Fruit fly (Drosophila melanogaster) whole organism, embryonic: Measurements from ENCODE around the gene wb.

Source experiments
- Adf1 ChIP-seq: fragments of 200-800 bp; sonication (Bioruptor generic); IDR thresholded peaks from 2 replicates; pipeline ENCODE4 v1.3.6; 2022; ENCODE audit warnings: missing biosample characterization, missing genetic modification characterization
- Atf3 ChIP-seq: fragments of 200-800 bp; sonication (Bioruptor generic); optimal IDR thresholded peaks from 3 replicates; lab custom pipeline; 2016; ENCODE audit warnings: missing biosample characterization, missing genetic modification characterization
- B-H1 ChIP-seq: fragments of 200-800 bp; sonication (Bioruptor generic); IDR thresholded peaks from 3 replicates; pipeline ENCODE4 v1.3.6; 2022; ENCODE audit warnings: missing biosample characterization, missing genetic modification characterization
- CG10274 ChIP-seq: fragments of 200-800 bp; sonication (Bioruptor generic); optimal IDR thresholded peaks from 3 replicates; lab custom pipeline; 2017; ENCODE audit warnings: missing biosample characterization, mild to moderate bottlenecking, missing genetic modification characterization
- CG10654 ChIP-seq: fragments of 200-800 bp; sonication (Bioruptor generic); optimal IDR thresholded peaks from 2 replicates; lab custom pipeline; 2016; ENCODE audit warnings: missing biosample characterization, missing genetic modification characterization
- CG11247 ChIP-seq: fragments of 200-800 bp; sonication (Bioruptor generic); IDR thresholded peaks from 2 replicates; pipeline ENCODE4 v1.3.6; 2022; ENCODE audit warnings: missing biosample characterization, missing genetic modification characterization
- CG12104 ChIP-seq: fragments of 200-800 bp; sonication (Bioruptor generic); optimal IDR thresholded peaks from 3 replicates; lab custom pipeline; 2016; ENCODE audit warnings: missing biosample characterization, missing genetic modification characterization
- CG13287 ChIP-seq: fragments of 200-800 bp; sonication (Bioruptor generic); IDR thresholded peaks from 2 replicates; pipeline ENCODE4 v1.3.6; 2022; ENCODE audit warnings: missing biosample characterization, missing genetic modification characterization; ENCODE audit not compliant: partially characterized antibody
- CG13296 ChIP-seq: fragments of 200-800 bp; sonication (Bioruptor generic); optimal IDR thresholded peaks from 3 replicates; lab custom pipeline; 2018; ENCODE audit warnings: missing biosample characterization, mild to moderate bottlenecking, missing genetic modification characterization
- CG1529 ChIP-seq: fragments of 200-800 bp; sonication (Bioruptor generic); optimal IDR thresholded peaks from 3 replicates; lab custom pipeline; 2018; ENCODE audit warnings: missing biosample characterization, missing genetic modification characterization
- CG16779 ChIP-seq: fragments of 200-800 bp; sonication (Bioruptor generic); IDR thresholded peaks from 2 replicates; pipeline ENCODE4 v1.3.6; 2022; ENCODE audit warnings: missing biosample characterization, missing genetic modification characterization
- CG17186 ChIP-seq: fragments of 200-800 bp; sonication (Bioruptor generic); optimal IDR thresholded peaks from 3 replicates; lab custom pipeline; 2017; ENCODE audit warnings: missing biosample characterization, missing genetic modification reagents, missing genetic modification characterization
- CG17361 ChIP-seq: fragments of 200-800 bp; sonication (Bioruptor generic); IDR thresholded peaks from 3 replicates; pipeline ENCODE4 v1.3.6; 2022; ENCODE audit warnings: missing biosample characterization, missing genetic modification characterization
- CG17385 ChIP-seq: fragments of 200-800 bp; sonication (Bioruptor generic); optimal IDR thresholded peaks from 3 replicates; lab custom pipeline; 2018; ENCODE audit warnings: missing biosample characterization, mild to moderate bottlenecking, missing genetic modification characterization
- CG17912 ChIP-seq: fragments of 200-800 bp; sonication (Bioruptor generic); optimal IDR thresholded peaks from 2 replicates; lab custom pipeline; 2018; ENCODE audit warnings: missing biosample characterization, mild to moderate bottlenecking, missing genetic modification characterization
- CG18764 ChIP-seq: fragments of 200-800 bp; sonication (Bioruptor generic); optimal IDR thresholded peaks from 3 replicates; lab custom pipeline; 2016; ENCODE audit warnings: missing biosample characterization, missing genetic modification characterization
- CG2875 ChIP-seq: fragments of 200-800 bp; sonication (Bioruptor generic); optimal IDR thresholded peaks from 2 replicates; lab custom pipeline; 2017; ENCODE audit warnings: missing biosample characterization, mild to moderate bottlenecking, missing genetic modification characterization, missing genetic modification reagents
- CG3995 ChIP-seq: fragments of 200-800 bp; sonication (Bioruptor generic); optimal IDR thresholded peaks from 3 replicates; lab custom pipeline; 2016; ENCODE audit warnings: missing biosample characterization, missing genetic modification characterization
- CG4360 ChIP-seq: fragments of 200-800 bp; sonication (Bioruptor generic); IDR thresholded peaks from 2 replicates; pipeline ENCODE4 v1.3.6; 2022; ENCODE audit warnings: missing biosample characterization, missing genetic modification characterization
- CG4820 ChIP-seq: fragments of 200-800 bp; sonication (Bioruptor generic); optimal IDR thresholded peaks from 3 replicates; lab custom pipeline; 2016; ENCODE audit warnings: missing biosample characterization, missing genetic modification characterization
- CG4854 ChIP-seq: fragments of 200-800 bp; sonication (Bioruptor generic); optimal IDR thresholded peaks from 2 replicates; lab custom pipeline; 2016; ENCODE audit warnings: missing biosample characterization, missing genetic modification characterization, inconsistent platforms
- CG6272 ChIP-seq: fragments of 200-800 bp; sonication (Bioruptor generic); IDR thresholded peaks from 2 replicates; pipeline ENCODE4 v1.3.6; 2022; ENCODE audit warnings: missing biosample characterization, missing genetic modification characterization
- Dll ChIP-seq: fragments of 200-800 bp; sonication (Bioruptor generic); IDR thresholded peaks from 4 replicates; pipeline ENCODE4 v1.3.6; 2022; ENCODE audit warnings: missing biosample characterization, missing genetic modification characterization; ENCODE audit not compliant: partially characterized antibody
- Dp ChIP-seq: fragments of 200-800 bp; sonication (Bioruptor generic); optimal IDR thresholded peaks from 2 replicates; lab custom pipeline; 2018; ENCODE audit warnings: missing biosample characterization, mild to moderate bottlenecking, missing genetic modification characterization, moderate library complexity
- Dref ChIP-seq: fragments of 200-800 bp; sonication (Bioruptor generic); IDR thresholded peaks from 2 replicates; pipeline ENCODE4 v1.3.6; 2022; ENCODE audit warnings: missing biosample characterization, missing genetic modification characterization
- Fer1 ChIP-seq: fragments of 200-800 bp; sonication (Bioruptor generic); optimal IDR thresholded peaks from 2 replicates; lab custom pipeline; 2017; ENCODE audit warnings: missing biosample characterization, mild to moderate bottlenecking, missing genetic modification characterization
- Lpt ChIP-seq: fragments of >200 bp; optimal IDR thresholded peaks from 2 replicates; lab custom pipeline; 2018; ENCODE audit warnings: missing biosample characterization, missing genetic modification characterization
- NK7.1 ChIP-seq: fragments of 200-800 bp; sonication (Bioruptor generic); optimal IDR thresholded peaks from 3 replicates; lab custom pipeline; 2016; ENCODE audit warnings: missing biosample characterization, missing genetic modification characterization
- Opbp ChIP-seq: fragments of 200-800 bp; sonication (Bioruptor generic); IDR thresholded peaks from 3 replicates; pipeline ENCODE4 v1.3.6; 2022; ENCODE audit warnings: missing biosample characterization, missing genetic modification characterization; ENCODE audit not compliant: partially characterized antibody
- Rx ChIP-seq: fragments of 200-800 bp; sonication (Bioruptor generic); IDR thresholded peaks from 2 replicates; pipeline ENCODE4 v1.3.6; 2022; ENCODE audit warnings: missing biosample characterization, missing genetic modification characterization
- bcd ChIP-seq: fragments of 200-800 bp; sonication (Bioruptor generic); optimal IDR thresholded peaks from 2 replicates; lab custom pipeline; 2017; ENCODE audit warnings: missing biosample characterization, mild to moderate bottlenecking, missing genetic modification characterization
- bsh ChIP-seq, 2 experiments: fragments of 200-800 bp; sonication (Bioruptor generic); optimal IDR thresholded peaks; 2 replicates each; lab custom pipeline; 2017 to 2018; ENCODE audit warnings: mild to moderate bottlenecking in 2 of 2, missing biosample characterization in 2 of 2, missing genetic modification characterization in 2 of 2, moderate library complexity in 1 of 2
- crc ChIP-seq: fragments of 200-800 bp; sonication (Bioruptor generic); optimal IDR thresholded peaks from 2 replicates; lab custom pipeline; 2016; ENCODE audit warnings: missing biosample characterization, missing genetic modification characterization
- en ChIP-seq: fragments of 200-800 bp; sonication (Bioruptor generic); optimal IDR thresholded peaks from 2 replicates; lab custom pipeline; 2016; ENCODE audit warnings: missing biosample characterization, missing genetic modification characterization
- gfzf ChIP-seq: fragments of 200-800 bp; sonication (Bioruptor generic); optimal IDR thresholded peaks from 2 replicates; lab custom pipeline; 2016; ENCODE audit warnings: missing biosample characterization, mild to moderate bottlenecking, missing genetic modification characterization, moderate library complexity
- gro ChIP-seq: fragments of 200-800 bp; sonication (Bioruptor generic); optimal IDR thresholded peaks from 2 replicates; lab custom pipeline; 2016; ENCODE audit warnings: missing biosample characterization, missing genetic modification characterization
- gsb-n ChIP-seq: fragments of 200-800 bp; sonication (Bioruptor generic); optimal IDR thresholded peaks from 3 replicates; lab custom pipeline; 2018; ENCODE audit warnings: missing biosample characterization, mild to moderate bottlenecking, missing genetic modification characterization
- hb ChIP-seq: fragments of 200-800 bp; sonication (Bioruptor generic); IDR thresholded peaks from 3 replicates; pipeline ENCODE4 v1.3.6; 2022; ENCODE audit warnings: missing biosample characterization, missing genetic modification characterization; ENCODE audit not compliant: partially characterized antibody
- ken ChIP-seq: fragments of 200-800 bp; sonication (Bioruptor generic); IDR thresholded peaks from 3 replicates; pipeline ENCODE4 v1.3.6; 2022; ENCODE audit warnings: missing biosample characterization, missing genetic modification characterization
- kni ChIP-seq: fragments of 200-800 bp; sonication (Bioruptor generic); optimal IDR thresholded peaks from 3 replicates; lab custom pipeline; 2017; ENCODE audit warnings: mild to moderate bottlenecking, missing biosample characterization, missing genetic modification reagents, missing genetic modification characterization
- luna ChIP-seq: fragments of 200-800 bp; sonication (Bioruptor generic); optimal IDR thresholded peaks from 2 replicates; lab custom pipeline; 2016; ENCODE audit warnings: missing biosample characterization, missing genetic modification characterization
- phol ChIP-seq: fragments of 200-800 bp; sonication (Bioruptor generic); optimal IDR thresholded peaks from 3 replicates; lab custom pipeline; 2018; ENCODE audit warnings: missing biosample characterization, mild to moderate bottlenecking, missing genetic modification characterization, moderate library complexity
- salm ChIP-seq: fragments of 200-800 bp; sonication (Bioruptor generic); optimal IDR thresholded peaks from 2 replicates; lab custom pipeline; 2018; ENCODE audit warnings: missing biosample characterization, mild to moderate bottlenecking, missing genetic modification characterization
- seq ChIP-seq: fragments of 200-800 bp; sonication (Bioruptor generic); IDR thresholded peaks from 2 replicates; pipeline ENCODE4 v1.3.6; 2022; ENCODE audit warnings: missing biosample characterization, missing genetic modification characterization
- sima ChIP-seq: fragments of 200-800 bp; sonication (Bioruptor generic); optimal IDR thresholded peaks from 2 replicates; lab custom pipeline; 2016; ENCODE audit warnings: missing biosample characterization, missing genetic modification characterization
- sob ChIP-seq: fragments of 200-800 bp; sonication (Bioruptor generic); IDR thresholded peaks from 2 replicates; pipeline ENCODE4 v1.3.6; 2022; ENCODE audit warnings: missing biosample characterization, missing genetic modification characterization
- sqz ChIP-seq: fragments of 200-800 bp; sonication (Bioruptor generic); optimal IDR thresholded peaks from 3 replicates; lab custom pipeline; 2018; ENCODE audit warnings: missing biosample characterization, mild to moderate bottlenecking, missing genetic modification characterization
- ttk ChIP-seq: fragments of 200-800 bp; sonication (Bioruptor generic); IDR thresholded peaks from 2 replicates; pipeline ENCODE4 v2.1.2; 2022; ENCODE audit warnings: missing biosample characterization, missing genetic modification characterization
- vvl ChIP-seq: fragments of 200-800 bp; sonication (Bioruptor generic); IDR thresholded peaks from 2 replicates; pipeline ENCODE4 v1.3.6; 2022; ENCODE audit warnings: missing biosample characterization, missing genetic modification characterization
- zf30C ChIP-seq: fragments of 200-800 bp; sonication (Bioruptor generic); optimal IDR thresholded peaks from 3 replicates; lab custom pipeline; 2018; ENCODE audit warnings: missing biosample characterization, mild to moderate bottlenecking, missing genetic modification characterization

Gene wb

dm6 chr2L:14369933-14370776 is 107.3 kb downstream of the wb start (continued):
- TF ChIP-seq en (GFP tag; lab: Kevin White, UChicago) = no peak
- no peak for TF ChIP-seq CG4854 (GFP tag; lab: Kevin White, UChicago)
- no peak for TF ChIP-seq CG6272 (GFP tag; lab: Robert Waterston, UW)
- no peak for TF ChIP-seq CG3995 (GFP tag; lab: Kevin White, UChicago)
- TF ChIP-seq CG17361 (GFP tag; lab: Robert Waterston, UW) = peak; percentile 57; the same call in 1 of the 3 replicates
- TF ChIP-seq Dref (GFP tag; lab: Robert Waterston, UW) = no peak
- TF ChIP-seq bsh (GFP tag; optimal IDR thresholded peaks at IDR 0.05; lab: Kevin White, UChicago) = peak; percentile 41 to 72
- no peak for TF ChIP-seq CG17385
- no peak for TF ChIP-seq sob (GFP tag; lab: Robert Waterston, UW)
- TF ChIP-seq gfzf (GFP tag; lab: Kevin White, UChicago) = no peak
- no peak for TF ChIP-seq Fer1 (GFP tag; lab: Kevin White, UChicago)
- no peak for TF ChIP-seq Dp (GFP tag; lab: Kevin White, UChicago)
- TF ChIP-seq CG12104 (GFP tag; lab: Kevin White, UChicago) = no peak
- no peak for TF ChIP-seq kni (GFP tag; lab: Kevin White, UChicago)
- no peak for TF ChIP-seq Lpt (GFP tag; lab: Kevin White, UChicago)
- TF ChIP-seq crc (GFP tag; lab: Kevin White, UChicago) = no peak
- peak; percentile 31; the same call in 1 of the 2 replicates for TF ChIP-seq Rx
- TF ChIP-seq CG13287 = no peak
- no peak for TF ChIP-seq CG4360 (GFP tag; lab: Robert Waterston, UW)
- TF ChIP-seq CG4820 (GFP tag; lab: Kevin White, UChicago) = no peak
- no peak for TF ChIP-seq hb
- peak; percentile 49; the same call in 1 of the 2 replicates for TF ChIP-seq ttk
- TF ChIP-seq Opbp (GFP tag; lab: Robert Waterston, UW) = no peak
- TF ChIP-seq gro (GFP tag; lab: Kevin White, UChicago) = no peak
- TF ChIP-seq CG1529 (GFP tag; lab: Kevin White, UChicago) = no peak
- peak; percentile 26 for TF ChIP-seq Atf3 (GFP tag; lab: Kevin White, UChicago)
- no peak for TF ChIP-seq sqz (GFP tag; lab: Kevin White, UChicago)
- TF ChIP-seq CG16779 (GFP tag; lab: Robert Waterston, UW) = no peak
- TF ChIP-seq CG10654 = no peak
- no peak for TF ChIP-seq CG11247 (GFP tag; lab: Robert Waterston, UW)
- no peak for TF ChIP-seq CG2875
- TF ChIP-seq Adf1 = no peak
- TF ChIP-seq Dll (GFP tag; lab: Robert Waterston, UW) = no peak
- TF ChIP-seq salm (tag; lab: Kevin White, UChicago) = no peak
- no peak for TF ChIP-seq CG18764 (GFP tag; lab: Kevin White, UChicago)
- TF ChIP-seq CG13296 (GFP tag; lab: Kevin White, UChicago) = no peak
- TF ChIP-seq sima = no peak
- no peak for TF ChIP-seq NK7.1 (GFP tag; lab: Kevin White, UChicago)
- TF ChIP-seq zf30C (GFP tag; lab: Kevin White, UChicago) = no peak
- no peak for TF ChIP-seq CG17912
- no peak for TF ChIP-seq seq (GFP tag; lab: Robert Waterston, UW)
- no peak for TF ChIP-seq ken (GFP tag; lab: Robert Waterston, UW)
- TF ChIP-seq phol (tag; lab: Kevin White, UChicago) = peak; percentile 47
- no peak for TF ChIP-seq gsb-n (tag; lab: Kevin White, UChicago)
- no peak for TF ChIP-seq bcd (GFP tag; lab: Kevin White, UChicago)
- no peak for TF ChIP-seq B-H1 (GFP tag; lab: Robert Waterston, UW)
- TF ChIP-seq vvl (GFP tag; lab: Robert Waterston, UW) = peak; percentile 57; the same call in 1 of the 2 replicates
- TF ChIP-seq luna (GFP tag; lab: Kevin White, UChicago) = no peak
- TF ChIP-seq CG17186 (GFP tag; lab: Kevin White, UChicago) = no peak
- TF ChIP-seq CG10274 = no peak
